Worm (Caenorhabditis elegans) whole organism, L3 larva: Measurements from ENCODE around the gene C05D11.1.

Source experiments
- R02D3.7 ChIP-seq: fragments of 150-350 bp; optimal IDR thresholded peaks from 2 replicates; lab custom pipeline; 2014; ENCODE audit warnings: missing biosample characterization, missing genetic modification characterization
- ama-1 ChIP-seq: fragments of 150-350 bp; optimal IDR thresholded peaks from 2 replicates; lab custom pipeline; 2018
- ceh-16 ChIP-seq: sonication (generic microtip); optimal IDR thresholded peaks from 2 replicates; lab custom pipeline; 2017; ENCODE audit warnings: missing biosample characterization, missing genetic modification characterization
- ceh-28 ChIP-seq: fragments of 150-350 bp; optimal IDR thresholded peaks from 2 replicates; lab custom pipeline; 2014; ENCODE audit warnings: missing biosample characterization, missing genetic modification reagents, missing genetic modification characterization
- ceh-82 ChIP-seq: fragments of 150-350 bp; optimal IDR thresholded peaks from 2 replicates; lab custom pipeline; 2014; ENCODE audit warnings: missing biosample characterization, missing genetic modification characterization
- ceh-9 ChIP-seq: sonication (generic microtip); optimal IDR thresholded peaks from 2 replicates; lab custom pipeline; 2018; ENCODE audit warnings: missing biosample characterization, missing genetic modification characterization
- daf-12 ChIP-seq: fragments of 150-350 bp; optimal IDR thresholded peaks from 2 replicates; lab custom pipeline; 2014; ENCODE audit warnings: missing biosample characterization, missing genetic modification reagents, missing genetic modification characterization
- egl-27 ChIP-seq: sonication (generic microtip); optimal IDR thresholded peaks from 4 replicates; lab custom pipeline; 2017; ENCODE audit warnings: missing biosample characterization, missing genetic modification reagents, missing genetic modification characterization
- egl-5 ChIP-seq: fragments of 150-350 bp; optimal IDR thresholded peaks from 2 replicates; lab custom pipeline; 2017; ENCODE audit warnings: missing biosample characterization, missing genetic modification reagents, missing genetic modification characterization, inconsistent platforms
- elt-2 ChIP-seq: sonication (generic microtip); optimal IDR thresholded peaks from 2 replicates; lab custom pipeline; 2016; ENCODE audit warnings: missing genetic modification reagents, mild to moderate bottlenecking, missing genetic modification characterization, missing compliant biosample characterization
- elt-3 ChIP-seq, 3 experiments: fragments of 150-350 bp in 1 of 3; sonication (generic microtip) in 2 of 3; optimal IDR thresholded peaks; 2 replicates in 2 of 3; 4 replicates in 1 of 3; lab custom pipeline; 2014 to 2017; ENCODE audit warnings: missing biosample characterization in 3 of 3, missing genetic modification characterization in 3 of 3
- eor-1 ChIP-seq, 2 experiments: fragments of 150-350 bp; optimal IDR thresholded peaks; 2 replicates each; lab custom pipeline; 2014 to 2018; ENCODE audit warnings: missing biosample characterization in 2 of 2, missing genetic modification characterization in 2 of 2
- fkh-10 ChIP-seq: sonication (generic microtip); optimal IDR thresholded peaks from 2 replicates; lab custom pipeline; 2017; ENCODE audit warnings: missing biosample characterization, missing genetic modification reagents, missing genetic modification characterization
- fos-1 ChIP-seq: fragments of 150-350 bp; optimal IDR thresholded peaks from 2 replicates; lab custom pipeline; 2014; ENCODE audit warnings: missing biosample characterization, missing genetic modification characterization
- hmg-11 ChIP-seq: sonication (generic microtip); optimal IDR thresholded peaks from 2 replicates; lab custom pipeline; 2016; ENCODE audit warnings: missing genetic modification characterization, missing compliant biosample characterization
- jun-1 ChIP-seq: fragments of 150-350 bp; optimal IDR thresholded peaks from 2 replicates; lab custom pipeline; 2014; ENCODE audit warnings: missing biosample characterization, missing genetic modification reagents, missing genetic modification characterization
- lin-15B ChIP-seq: fragments of 150-350 bp; optimal IDR thresholded peaks from 2 replicates; lab custom pipeline; 2014; ENCODE audit warnings: missing biosample characterization, missing genetic modification characterization
- lin-39 ChIP-seq: fragments of 150-350 bp; optimal IDR thresholded peaks from 2 replicates; lab custom pipeline; 2018; ENCODE audit warnings: missing biosample characterization, missing genetic modification reagents, missing genetic modification characterization
- lsy-12 ChIP-seq: sonication (generic microtip); optimal IDR thresholded peaks from 2 replicates; lab custom pipeline; 2016; ENCODE audit warnings: mild to moderate bottlenecking, missing genetic modification characterization, missing compliant biosample characterization
- mdl-1 ChIP-seq: fragments of 150-350 bp; optimal IDR thresholded peaks from 2 replicates; lab custom pipeline; 2014; ENCODE audit warnings: missing biosample characterization, missing genetic modification characterization
- mml-1 ChIP-seq: fragments of 150-350 bp; sonication (generic microtip); optimal IDR thresholded peaks from 3 replicates; lab custom pipeline; 2014; ENCODE audit warnings: missing biosample characterization, missing genetic modification characterization
- nhr-11 ChIP-seq: fragments of 150-350 bp; optimal IDR thresholded peaks from 2 replicates; lab custom pipeline; 2014; ENCODE audit warnings: missing biosample characterization, missing genetic modification characterization
- nhr-12 ChIP-seq: fragments of 150-350 bp; optimal IDR thresholded peaks from 2 replicates; lab custom pipeline; 2014; ENCODE audit warnings: missing biosample characterization, missing genetic modification characterization
- nhr-23 ChIP-seq: fragments of 150-350 bp; optimal IDR thresholded peaks from 2 replicates; lab custom pipeline; 2014; ENCODE audit warnings: missing biosample characterization, missing genetic modification reagents, missing genetic modification characterization
- nhr-237 ChIP-seq: fragments of 150-350 bp; optimal IDR thresholded peaks from 2 replicates; lab custom pipeline; 2014; ENCODE audit warnings: missing biosample characterization, missing genetic modification characterization
- nhr-25 ChIP-seq: sonication (generic microtip); optimal IDR thresholded peaks from 2 replicates; lab custom pipeline; 2017; ENCODE audit warnings: missing biosample characterization, missing genetic modification characterization
- nhr-28 ChIP-seq: fragments of 150-350 bp; optimal IDR thresholded peaks from 2 replicates; lab custom pipeline; 2014; ENCODE audit warnings: missing biosample characterization, missing genetic modification characterization
- nhr-43 ChIP-seq: sonication (generic microtip); optimal IDR thresholded peaks from 2 replicates; lab custom pipeline; 2016; ENCODE audit warnings: mild to moderate bottlenecking, missing genetic modification characterization, missing compliant biosample characterization; ENCODE audit not compliant: poor library complexity, severe bottlenecking
- nhr-67 ChIP-seq: fragments of 150-350 bp; optimal IDR thresholded peaks from 2 replicates; lab custom pipeline; 2014; ENCODE audit warnings: missing biosample characterization, missing genetic modification characterization
- nhr-76 ChIP-seq: fragments of 150-350 bp; sonication (generic microtip); optimal IDR thresholded peaks from 5 replicates; lab custom pipeline; 2014; ENCODE audit warnings: missing biosample characterization, missing genetic modification characterization
- nhr-77 ChIP-seq: fragments of 150-350 bp; optimal IDR thresholded peaks from 2 replicates; lab custom pipeline; 2014; ENCODE audit warnings: missing biosample characterization, missing genetic modification characterization
- pha-4 ChIP-seq: fragments of 150-350 bp; optimal IDR thresholded peaks from 2 replicates; lab custom pipeline; 2014; ENCODE audit warnings: missing biosample characterization, missing genetic modification reagents, missing genetic modification characterization
- pqm-1 ChIP-seq: fragments of 150-350 bp; optimal IDR thresholded peaks from 2 replicates; lab custom pipeline; 2017; ENCODE audit warnings: missing biosample characterization, missing genetic modification characterization, inconsistent platforms
- sea-2 ChIP-seq: fragments of 150-350 bp; sonication (generic microtip); optimal IDR thresholded peaks from 4 replicates; lab custom pipeline; 2014; ENCODE audit warnings: missing biosample characterization, missing genetic modification reagents, missing genetic modification characterization
- skn-1 ChIP-seq: fragments of 150-350 bp; optimal IDR thresholded peaks from 2 replicates; lab custom pipeline; 2014; ENCODE audit warnings: missing biosample characterization, missing genetic modification characterization
- snpc-4 ChIP-seq: fragments of 150-350 bp; optimal IDR thresholded peaks from 2 replicates; lab custom pipeline; 2014; ENCODE audit warnings: missing biosample characterization, missing genetic modification characterization
- tbx-2 ChIP-seq: sonication (generic microtip); optimal IDR thresholded peaks from 2 replicates; lab custom pipeline; 2016; ENCODE audit warnings: mild to moderate bottlenecking, missing genetic modification characterization, missing compliant biosample characterization
- unc-39 ChIP-seq: sonication (generic microtip); optimal IDR thresholded peaks from 4 replicates; lab custom pipeline; 2017; ENCODE audit warnings: missing biosample characterization, missing genetic modification characterization
- unc-62 ChIP-seq: fragments of 150-350 bp; sonication (generic microtip); optimal IDR thresholded peaks from 4 replicates; lab custom pipeline; 2014; ENCODE audit warnings: missing biosample characterization, missing genetic modification reagents, missing genetic modification characterization
- zag-1 ChIP-seq: fragments of 150-350 bp; optimal IDR thresholded peaks from 2 replicates; lab custom pipeline; 2014; ENCODE audit warnings: missing biosample characterization, missing genetic modification characterization
- ztf-11 ChIP-seq: fragments of 150-350 bp; optimal IDR thresholded peaks from 2 replicates; lab custom pipeline; 2014; ENCODE audit warnings: missing biosample characterization, missing genetic modification characterization
- ztf-4 ChIP-seq: fragments of 150-350 bp; optimal IDR thresholded peaks from 2 replicates; lab custom pipeline; 2014; ENCODE audit warnings: missing biosample characterization, missing genetic modification characterization

Gene C05D11.1

DNA sequence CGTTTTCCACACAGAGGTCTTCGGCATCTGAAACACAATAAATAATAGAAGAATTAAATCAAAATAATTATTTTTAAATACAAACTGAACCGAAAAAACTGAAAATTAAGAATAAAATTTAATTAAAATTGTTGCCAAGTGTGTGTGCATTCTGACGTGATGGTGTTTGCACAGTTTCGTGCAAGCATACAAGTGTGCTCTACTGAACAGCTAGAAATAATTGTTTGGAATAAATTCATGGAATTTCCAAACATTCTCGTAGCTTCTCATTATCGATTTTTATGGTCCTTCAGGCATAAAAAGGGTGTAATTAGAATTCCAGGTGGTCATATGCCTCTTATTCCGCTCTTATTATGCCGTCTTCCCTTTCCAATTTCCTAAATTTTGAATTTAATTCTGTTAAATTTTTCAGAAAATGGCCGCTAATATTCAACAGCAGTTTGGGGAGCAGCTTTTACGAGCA lies 4.6 kb upstream of the C05D11.1 start, which contains the start of the genes mrps-17 and txdc-9:
Gene mrps-17, minus strand, starts transcription at position 33 of the 463 bp plus-strand sequence.
Gene txdc-9, plus strand, starts transcription at position 413 of the 463 bp plus-strand sequence.
- TF ChIP-seq fkh-10 (GFP tag; lab: Kevin White, UChicago): peak; percentile 37
- peak; percentile 1 for TF ChIP-seq ama-1 (lab: Kevin White, UChicago)
- no peak for TF ChIP-seq fos-1
- no peak for TF ChIP-seq elt-3 (tag; optimal IDR thresholded peaks at IDR 0.05; lab: Kevin White, UChicago)
- no peak for TF ChIP-seq snpc-4
- peak; percentile 72 for TF ChIP-seq lin-39 (tag; lab: Kevin White, UChicago)
- TF ChIP-seq egl-5 (tag; lab: Kevin White, UChicago): peak; percentile 74
- TF ChIP-seq nhr-76 (tag; lab: Kevin White, UChicago): no peak
- TF ChIP-seq mml-1 (tag; lab: Kevin White, UChicago): no peak
- no peak for TF ChIP-seq nhr-43 (tag; lab: Kevin White, UChicago)
- TF ChIP-seq skn-1: peak; percentile 67
- peak; percentile 33 for TF ChIP-seq elt-2 (tag; lab: Kevin White, UChicago)
- no peak for TF ChIP-seq jun-1
- TF ChIP-seq ceh-16 (tag; lab: Kevin White, UChicago): no peak
- peak; percentile 32 for TF ChIP-seq R02D3.7
- TF ChIP-seq nhr-23 (tag; lab: Kevin White, UChicago): peak; percentile 73
- TF ChIP-seq nhr-25 (tag; lab: Kevin White, UChicago): peak; percentile 50
- TF ChIP-seq eor-1 (tag; optimal IDR thresholded peaks at IDR 0.05; lab: Kevin White, UChicago): no peak
- TF ChIP-seq nhr-77 (tag; lab: Kevin White, UChicago): no peak
- TF ChIP-seq nhr-237 (tag; lab: Kevin White, UChicago): no peak
- TF ChIP-seq pqm-1 (tag; lab: Kevin White, UChicago): peak; percentile 44
- peak; percentile 69 for TF ChIP-seq hmg-11
- peak; percentile 89 for TF ChIP-seq lin-15B (tag; lab: Kevin White, UChicago)
- peak; percentile 14 for TF ChIP-seq lsy-12 (tag; lab: Kevin White, UChicago)
- no peak for TF ChIP-seq daf-12 (tag; lab: Kevin White, UChicago)
- peak; percentile 14 for TF ChIP-seq nhr-11 (tag; lab: Kevin White, UChicago)
- TF ChIP-seq ceh-28 (tag; lab: Kevin White, UChicago): peak; percentile 59
- TF ChIP-seq pha-4: no peak
- no peak for TF ChIP-seq unc-62 (GFP tag; lab: Kevin White, UChicago)

DNA sequence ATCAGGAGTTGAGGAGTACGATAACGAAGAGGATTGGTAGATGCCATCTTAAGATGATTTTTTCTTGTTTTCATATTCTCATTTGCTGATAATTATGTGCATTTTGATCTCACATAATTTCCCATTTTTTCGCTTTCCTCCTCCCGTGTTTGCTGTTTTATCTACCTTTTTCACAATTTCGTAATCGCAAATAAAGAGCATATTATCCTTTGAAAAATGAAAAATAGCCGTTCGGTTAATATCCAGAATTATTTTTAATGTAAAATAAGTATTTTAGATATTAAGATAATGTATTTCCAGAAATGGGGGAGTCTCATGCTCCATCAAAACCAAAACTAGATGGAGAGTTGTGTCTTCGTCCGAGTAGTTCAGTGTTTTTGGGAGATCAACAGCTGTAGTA lies 3.5 kb upstream of the C05D11.1 start, which contains the start of gene vps-16:
Gene vps-16, plus strand, starts transcription at position 301 of the 400 bp plus-strand sequence.
- no peak for TF ChIP-seq nhr-25 (tag; lab: Kevin White, UChicago)
- no peak for TF ChIP-seq hmg-11
- no peak for TF ChIP-seq nhr-28 (tag; lab: Kevin White, UChicago)
- no peak for TF ChIP-seq elt-3 (tag; optimal IDR thresholded peaks at IDR 0.05; lab: Kevin White, UChicago)
- TF ChIP-seq daf-12 (tag; lab: Kevin White, UChicago): no peak
- TF ChIP-seq zag-1 (tag; lab: Kevin White, UChicago): no peak
- TF ChIP-seq tbx-2: no peak
- no peak for TF ChIP-seq nhr-237 (tag; lab: Kevin White, UChicago)
- no peak for TF ChIP-seq ama-1 (lab: Kevin White, UChicago)

DNA sequence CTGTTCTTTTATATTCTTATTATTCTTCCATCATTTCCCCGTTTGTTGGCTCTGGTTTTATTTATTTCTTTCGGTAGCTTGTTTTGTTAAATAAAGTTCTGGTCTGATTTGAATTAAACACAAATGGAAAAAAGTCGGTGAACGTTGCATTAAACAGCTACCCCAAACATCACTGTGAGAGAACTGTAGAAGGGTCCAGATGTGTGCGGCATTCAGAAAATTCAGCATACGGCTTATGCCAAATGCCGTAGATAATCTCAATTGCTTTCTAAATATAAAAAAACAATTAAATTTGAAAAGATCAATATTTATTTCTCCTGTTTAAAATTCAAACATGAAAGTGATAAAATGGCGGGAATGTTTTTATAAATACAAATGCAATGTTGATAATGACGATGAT lies 3.4 kb downstream of the C05D11.1 start:
- no peak for TF ChIP-seq ceh-28 (tag; lab: Kevin White, UChicago)
- TF ChIP-seq nhr-237 (tag; lab: Kevin White, UChicago): no peak
- no peak for TF ChIP-seq egl-27 (tag; lab: Kevin White, UChicago)
- no peak for TF ChIP-seq ceh-9
- no peak for TF ChIP-seq ceh-82
- no peak for TF ChIP-seq R02D3.7
- no peak for TF ChIP-seq sea-2 (GFP tag; lab: Kevin White, UChicago)
- TF ChIP-seq daf-12 (tag; lab: Kevin White, UChicago): no peak
- no peak for TF ChIP-seq unc-39 (tag; lab: Kevin White, UChicago)
- no peak for TF ChIP-seq eor-1 (tag; optimal IDR thresholded peaks at IDR 0.05; lab: Kevin White, UChicago)
- TF ChIP-seq nhr-12: no peak
- TF ChIP-seq ztf-11: no peak
- no peak for TF ChIP-seq mdl-1
- no peak for TF ChIP-seq hmg-11
- TF ChIP-seq nhr-67 (tag; lab: Kevin White, UChicago): no peak
- no peak for TF ChIP-seq fos-1
- TF ChIP-seq ztf-4: no peak
- TF ChIP-seq fkh-10 (GFP tag; lab: Kevin White, UChicago): no peak
- no peak for TF ChIP-seq snpc-4
- TF ChIP-seq ceh-16 (tag; lab: Kevin White, UChicago): no peak
- TF ChIP-seq, all 47 proteins: peak for 0
